Worm (Caenorhabditis elegans) whole organism, late embryonic: ENCODE measurements around the gene dnj-19.

ENCODE experiments used
- ama-1 ChIP-seq: fragments of 150-350 bp; optimal IDR thresholded peaks from 2 replicates; lab custom pipeline; 2014
- ceh-34 ChIP-seq: sonication (generic microtip); optimal IDR thresholded peaks from 2 replicates; lab custom pipeline; 2016; ENCODE audit warnings: mild to moderate bottlenecking, missing genetic modification characterization, missing compliant biosample characterization
- dmd-4 ChIP-seq: sonication (generic microtip); optimal IDR thresholded peaks from 2 replicates; lab custom pipeline; 2016; ENCODE audit warnings: borderline replicate concordance, missing genetic modification characterization, missing compliant biosample characterization
- elt-4 ChIP-seq: sonication (generic microtip); optimal IDR thresholded peaks from 2 replicates; lab custom pipeline; 2016; ENCODE audit warnings: missing genetic modification characterization, missing compliant biosample characterization
- fkh-6 ChIP-seq: sonication (generic microtip); optimal IDR thresholded peaks from 2 replicates; lab custom pipeline; 2016; ENCODE audit warnings: missing genetic modification characterization, missing compliant biosample characterization
- hlh-6 ChIP-seq: sonication (generic microtip); optimal IDR thresholded peaks from 2 replicates; lab custom pipeline; 2016; ENCODE audit warnings: missing genotype, missing genetic modification characterization, missing compliant biosample characterization
- lin-11 ChIP-seq: fragments of 200-800 bp; sonication (Bioruptor generic); optimal IDR thresholded peaks from 2 replicates; lab custom pipeline; 2018; ENCODE audit warnings: mild to moderate bottlenecking, missing genetic modification characterization, missing compliant biosample characterization
- nfya-1 ChIP-seq: sonication (generic microtip); optimal IDR thresholded peaks from 2 replicates; lab custom pipeline; 2017; ENCODE audit warnings: missing genetic modification characterization, mild to moderate bottlenecking, missing compliant biosample characterization, antibody characterized with exemption, moderate library complexity
- pha-4 ChIP-seq: fragments of 150-350 bp; optimal IDR thresholded peaks from 2 replicates; lab custom pipeline; 2018; ENCODE audit warnings: missing biosample characterization, missing genetic modification reagents, missing genetic modification characterization
- tbx-2 ChIP-seq: sonication (generic microtip); optimal IDR thresholded peaks from 2 replicates; lab custom pipeline; 2016; ENCODE audit warnings: missing genetic modification characterization, missing compliant biosample characterization
- tbx-7 ChIP-seq: sonication (generic microtip); optimal IDR thresholded peaks from 2 replicates; lab custom pipeline; 2016; ENCODE audit warnings: missing genotype, missing genetic modification characterization, missing compliant biosample characterization
- unc-3 ChIP-seq, 2 experiments: fragments of 200-800 bp in 1 of 2; sonication (Bioruptor generic) in 1 of 2; sonication (generic microtip) in 1 of 2; conservative IDR thresholded peaks in 1 of 2; optimal IDR thresholded peaks in 1 of 2; 2 replicates each; pipeline versions ENCODE4 v1.3.6 to Lab custom; 2016 to 2022; ENCODE audit warnings: missing compliant biosample characterization in 2 of 2, missing genetic modification characterization in 2 of 2, missing genetic modification reagents in 1 of 2

DNA sequence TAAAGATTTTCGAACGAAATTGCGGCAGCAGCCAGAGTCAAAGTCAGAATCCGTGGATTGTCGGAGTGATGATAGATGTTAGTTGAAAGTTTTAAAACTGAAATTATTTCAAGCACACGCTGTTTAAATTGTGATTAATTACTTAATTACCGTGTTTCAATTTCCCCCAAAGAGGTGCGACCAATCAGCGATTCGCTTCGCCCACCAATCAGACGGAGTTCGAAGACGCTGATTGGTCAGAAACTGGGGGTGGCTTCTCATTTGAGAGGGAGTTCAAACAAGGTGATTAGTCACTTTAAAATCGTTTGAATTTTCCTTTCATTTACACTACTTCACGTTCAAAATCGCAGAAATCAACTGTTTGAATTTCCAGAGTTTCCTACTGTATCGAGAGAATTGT, 5.2 kb downstream of the dnj-19 start:
- TF ChIP-seq ama-1 = no peak
- TF ChIP-seq elt-4 (tag; lab: Kevin White, UChicago) = no peak
- TF ChIP-seq tbx-7 (tag; lab: Kevin White, UChicago) = no peak
- TF ChIP-seq unc-3 (GFP tag; conservative IDR thresholded peaks at IDR 0.05; lab: Robert Waterston, UW) = no peak
- TF ChIP-seq unc-3 (tag; optimal IDR thresholded peaks at IDR 0.05; lab: Kevin White, UChicago) = no peak
- TF ChIP-seq nfya-1 (tag; lab: Kevin White, UChicago) = peak; percentile 66
- no peak for TF ChIP-seq pha-4 (tag; lab: Kevin White, UChicago)
- no peak for TF ChIP-seq fkh-6 (tag; lab: Kevin White, UChicago)
- no peak for TF ChIP-seq dmd-4 (tag; lab: Kevin White, UChicago)
- TF ChIP-seq tbx-2 = no peak
- no peak for TF ChIP-seq lin-11 (tag; lab: Kevin White, UChicago)
- no peak for TF ChIP-seq hlh-6 (tag; lab: Kevin White, UChicago)
- TF ChIP-seq ceh-34 (tag; lab: Kevin White, UChicago) = no peak
